Worm (Caenorhabditis elegans): ENCODE measurements around the gene C47G2.4.

ce11 chrII:11283013-11283412 is 10.4 kb downstream of the C47G2.4 start:
- TF ChIP-seq ces-1 (GFP tag; optimal IDR thresholded peaks at IDR 0.05) (no peak), nhr-12 (tag; optimal IDR thresholded peaks at IDR 0.05) (no peak), elt-1 (tag; optimal IDR thresholded peaks at IDR 0.05; ENCODE audit: borderline replicate concordance, insufficient read depth) (no peak)

Measured in whole organism, mixed stage, embryonic.